Worm (Caenorhabditis elegans): ENCODE data around the gene K02D10.1.

ce11 chrIII:8772428-8773027 lies 3.2 kb downstream of the K02D10.1 start:
- TF ChIP-seq lsy-2 (tag; optimal IDR thresholded peaks at IDR 0.05) (no peak), nhr-42 (GFP tag; IDR thresholded peaks at IDR 0.05) (no peak), nhr-76 (tag; optimal IDR thresholded peaks at IDR 0.05) (no peak), R02D3.7 (tag; optimal IDR thresholded peaks at IDR 0.05) (no peak), duxl-1 (tag; optimal IDR thresholded peaks at IDR 0.05; ENCODE audit: poor library complexity) (no peak), zag-1 (tag; optimal IDR thresholded peaks at IDR 0.05) (no peak), mep-1 (tag; optimal IDR thresholded peaks at IDR 0.05) (no peak), snpc-4 (tag; optimal IDR thresholded peaks at IDR 0.05) (no peak), D1046.2 (GFP tag; IDR thresholded peaks at IDR 0.05) (no peak), fos-1 (tag; optimal IDR thresholded peaks at IDR 0.05) (no peak), pha-4 (GFP tag; IDR thresholded peaks at IDR 0.05) (no peak), pha-4 (tag; optimal IDR thresholded peaks at IDR 0.05) (no peak)
